Worm (Caenorhabditis elegans) whole organism, L1 larva: Measurements from ENCODE around the gene frm-2.
A peak's percentile ranks its signal among the peaks of the same experiment; 100 is the strongest.

ENCODE experiments used
- C04F5.9 ChIP-seq: sonication (generic microtip); optimal IDR thresholded peaks from 2 replicates; lab custom pipeline; 2016; ENCODE audit warnings: missing genetic modification characterization, missing compliant biosample characterization
- C16A3.4 ChIP-seq: fragments of 150-350 bp; optimal IDR thresholded peaks from 2 replicates; lab custom pipeline; 2014; ENCODE audit warnings: missing biosample characterization, missing genetic modification characterization
- C34B4.2 ChIP-seq: sonication (generic microtip); optimal IDR thresholded peaks from 2 replicates; lab custom pipeline; 2017; ENCODE audit warnings: mild to moderate bottlenecking, missing genetic modification characterization, missing compliant biosample characterization
- F16B12.6 ChIP-seq: fragments of 150-350 bp; optimal IDR thresholded peaks from 2 replicates; lab custom pipeline; 2014; ENCODE audit warnings: missing biosample characterization, missing genetic modification characterization
- alr-1 ChIP-seq: fragments of 200-800 bp; sonication (Bioruptor generic); optimal IDR thresholded peaks from 2 replicates; lab custom pipeline; 2018; ENCODE audit warnings: borderline replicate concordance, mild to moderate bottlenecking, missing genetic modification characterization, missing compliant biosample characterization
- ama-1 ChIP-seq: fragments of 150-350 bp; optimal IDR thresholded peaks from 2 replicates; lab custom pipeline; 2014
- blmp-1 ChIP-seq: fragments of 150-350 bp; optimal IDR thresholded peaks from 2 replicates; lab custom pipeline; 2014; ENCODE audit warnings: missing biosample characterization, missing genetic modification characterization
- ceh-63 ChIP-seq: fragments of 200-800 bp; sonication (Bioruptor generic); optimal IDR thresholded peaks from 2 replicates; lab custom pipeline; 2018; ENCODE audit warnings: mild to moderate bottlenecking, missing genetic modification characterization, missing compliant biosample characterization
- ceh-8 ChIP-seq: fragments of 200-800 bp; sonication (Bioruptor generic); optimal IDR thresholded peaks from 2 replicates; lab custom pipeline; 2018; ENCODE audit warnings: mild to moderate bottlenecking, missing genetic modification characterization, moderate library complexity, missing compliant biosample characterization
- ceh-82 ChIP-seq, 3 experiments: fragments of 150-350 bp in 1 of 3; sonication (generic microtip) in 2 of 3; optimal IDR thresholded peaks; 2 replicates each; lab custom pipeline; 2014 to 2017; ENCODE audit warnings: missing biosample characterization in 3 of 3, missing genetic modification characterization in 3 of 3
- ceh-88 ChIP-seq: fragments of 200-800 bp; sonication (Bioruptor generic); IDR thresholded peaks from 2 replicates; pipeline ENCODE4 v1.3.6; 2022; ENCODE audit warnings: missing genetic modification characterization, missing compliant biosample characterization
- ceh-90 ChIP-seq: sonication (generic microtip); optimal IDR thresholded peaks from 2 replicates; lab custom pipeline; 2016; ENCODE audit warnings: missing genetic modification characterization, missing compliant biosample characterization
- ces-1 ChIP-seq: fragments of 150-350 bp; optimal IDR thresholded peaks from 2 replicates; lab custom pipeline; 2014; ENCODE audit warnings: missing biosample characterization, missing genetic modification reagents, missing genetic modification characterization
- efl-1 ChIP-seq, 4 experiments: fragments of 150-350 bp; optimal IDR thresholded peaks in 3 of 4; peaks in 1 of 4; 1 replicate in 1 of 4; 2 replicates in 3 of 4; lab custom pipeline; 2014; ENCODE audit warnings: missing biosample characterization in 2 of 4, missing genetic modification characterization in 2 of 4, missing genetic modification reagents in 2 of 4
- efl-3 ChIP-seq: fragments of 200-800 bp; sonication (Bioruptor generic); optimal IDR thresholded peaks from 2 replicates; lab custom pipeline; 2018; ENCODE audit warnings: mild to moderate bottlenecking, missing genetic modification characterization, missing compliant biosample characterization
- egl-13 ChIP-seq: sonication (generic microtip); optimal IDR thresholded peaks from 2 replicates; lab custom pipeline; 2016; ENCODE audit warnings: missing genotype, missing genetic modification reagents, missing genetic modification characterization, missing compliant biosample characterization
- ets-5 ChIP-seq: fragments of 200-800 bp; sonication (Bioruptor generic); IDR thresholded peaks from 2 replicates; pipeline ENCODE4 v1.3.6; 2022; ENCODE audit warnings: missing genetic modification characterization, missing compliant biosample characterization
- fos-1 ChIP-seq: fragments of 150-350 bp; optimal IDR thresholded peaks from 2 replicates; lab custom pipeline; 2014; ENCODE audit warnings: missing biosample characterization, missing genetic modification characterization
- grh-1 ChIP-seq: fragments of 200-800 bp; sonication (Bioruptor generic); IDR thresholded peaks from 2 replicates; pipeline ENCODE4 v1.3.6; 2022; ENCODE audit warnings: missing genetic modification reagents, missing genetic modification characterization, missing compliant biosample characterization
- hpl-2 ChIP-seq: fragments of 150-350 bp; optimal IDR thresholded peaks from 2 replicates; lab custom pipeline; 2014; ENCODE audit warnings: missing biosample characterization, missing genetic modification reagents, missing genetic modification characterization
- irx-1 ChIP-seq: sonication (generic microtip); optimal IDR thresholded peaks from 2 replicates; lab custom pipeline; 2016; ENCODE audit warnings: missing genetic modification characterization, missing compliant biosample characterization
- isw-1 ChIP-seq: fragments of 200-800 bp; sonication (Bioruptor generic); IDR thresholded peaks from 2 replicates; pipeline ENCODE4 v1.3.6; 2022; ENCODE audit warnings: missing genetic modification characterization, missing compliant biosample characterization
- jun-1 ChIP-seq: fragments of 150-350 bp; optimal IDR thresholded peaks from 2 replicates; lab custom pipeline; 2014; ENCODE audit warnings: missing biosample characterization, missing genetic modification reagents, missing genetic modification characterization
- lin-13 ChIP-seq: fragments of 150-350 bp; optimal IDR thresholded peaks from 2 replicates; lab custom pipeline; 2014; ENCODE audit warnings: missing biosample characterization, missing genetic modification reagents, missing genetic modification characterization
- lin-15B ChIP-seq: fragments of 150-350 bp; sonication (generic microtip); optimal IDR thresholded peaks from 3 replicates; lab custom pipeline; 2014; ENCODE audit warnings: missing biosample characterization, missing genetic modification characterization
- lin-35 ChIP-seq, 2 experiments: fragments of 150-350 bp; optimal IDR thresholded peaks; 2 replicates each; lab custom pipeline; 2014; ENCODE audit warnings: missing biosample characterization in 2 of 2, missing genetic modification characterization in 2 of 2, missing genetic modification reagents in 2 of 2
- lir-3 ChIP-seq: sonication (generic microtip); optimal IDR thresholded peaks from 2 replicates; lab custom pipeline; 2016; ENCODE audit warnings: mild to moderate bottlenecking, missing genetic modification characterization, moderate library complexity, missing compliant biosample characterization; ENCODE audit not compliant: poor library complexity
- mab-9 ChIP-seq: fragments of 200-800 bp; sonication (Bioruptor generic); IDR thresholded peaks from 2 replicates; pipeline ENCODE4 v1.3.6; 2022; ENCODE audit warnings: missing genetic modification reagents, missing genetic modification characterization, missing compliant biosample characterization
- mdl-1 ChIP-seq, 2 experiments: fragments of 150-350 bp; optimal IDR thresholded peaks; 2 replicates each; lab custom pipeline; 2014 to 2017; ENCODE audit warnings: missing biosample characterization in 2 of 2, missing genetic modification characterization in 2 of 2, inconsistent platforms in 1 of 2
- mef-2 ChIP-seq: fragments of 150-350 bp; optimal IDR thresholded peaks from 2 replicates; lab custom pipeline; 2014; ENCODE audit warnings: missing biosample characterization, missing genetic modification characterization
- nhr-11 ChIP-seq: fragments of 150-350 bp; optimal IDR thresholded peaks from 2 replicates; lab custom pipeline; 2014; ENCODE audit warnings: missing biosample characterization, missing genetic modification characterization
- nhr-12 ChIP-seq: sonication (generic microtip); optimal IDR thresholded peaks from 2 replicates; lab custom pipeline; 2017; ENCODE audit warnings: missing biosample characterization, missing genetic modification characterization
- nhr-19 ChIP-seq: fragments of 200-800 bp; sonication (Bioruptor generic); conservative IDR thresholded peaks from 2 replicates; pipeline ENCODE4 v1.3.6; 2022; ENCODE audit warnings: missing genetic modification characterization, missing compliant biosample characterization
- nhr-20 ChIP-seq: sonication (generic microtip); optimal IDR thresholded peaks from 2 replicates; lab custom pipeline; 2016; ENCODE audit warnings: mild to moderate bottlenecking, missing genetic modification characterization, missing compliant biosample characterization
- nhr-237 ChIP-seq: fragments of 150-350 bp; optimal IDR thresholded peaks from 2 replicates; lab custom pipeline; 2014; ENCODE audit warnings: missing biosample characterization, missing genetic modification characterization
- nhr-76 ChIP-seq: sonication (generic microtip); optimal IDR thresholded peaks from 2 replicates; lab custom pipeline; 2017; ENCODE audit warnings: missing biosample characterization, missing genetic modification characterization
- nhr-77 ChIP-seq: fragments of 150-350 bp; optimal IDR thresholded peaks from 2 replicates; lab custom pipeline; 2014; ENCODE audit warnings: missing biosample characterization, missing genetic modification characterization
- nhr-84 ChIP-seq: sonication (generic microtip); optimal IDR thresholded peaks from 2 replicates; lab custom pipeline; 2017; ENCODE audit warnings: missing biosample characterization, missing genetic modification characterization
- nhr-85 ChIP-seq: sonication (generic microtip); peaks from one replicate; lab custom pipeline; 2016; ENCODE audit warnings: missing genetic modification characterization, inconsistent platforms, missing compliant biosample characterization
- pag-3 ChIP-seq: sonication (generic microtip); optimal IDR thresholded peaks from 2 replicates; lab custom pipeline; 2017; ENCODE audit warnings: missing genetic modification characterization, mild to moderate bottlenecking, missing compliant biosample characterization, antibody characterized with exemption, borderline replicate concordance; ENCODE audit not compliant: insufficient read depth
- rnt-1 ChIP-seq: sonication (generic microtip); optimal IDR thresholded peaks from 2 replicates; lab custom pipeline; 2016; ENCODE audit warnings: mild to moderate bottlenecking, missing genetic modification characterization, moderate library complexity, missing compliant biosample characterization
- skn-1 ChIP-seq: fragments of 150-350 bp; optimal IDR thresholded peaks from 2 replicates; lab custom pipeline; 2014; ENCODE audit warnings: missing biosample characterization, missing genetic modification characterization
- snpc-4 ChIP-seq: fragments of 150-350 bp; optimal IDR thresholded peaks from 2 replicates; lab custom pipeline; 2014; ENCODE audit warnings: missing biosample characterization, missing genetic modification characterization
- snu-23 ChIP-seq: sonication (generic microtip); optimal IDR thresholded peaks from 2 replicates; lab custom pipeline; 2016; ENCODE audit warnings: missing genetic modification characterization, missing compliant biosample characterization
- sox-4 ChIP-seq: sonication (generic microtip); optimal IDR thresholded peaks from 2 replicates; lab custom pipeline; 2016; ENCODE audit warnings: missing genetic modification characterization, missing compliant biosample characterization
- sup-37 ChIP-seq: fragments of 200-800 bp; sonication (Bioruptor generic); optimal IDR thresholded peaks from 2 replicates; lab custom pipeline; 2018; ENCODE audit warnings: mild to moderate bottlenecking, missing genetic modification characterization, missing compliant biosample characterization
- swsn-7 ChIP-seq: sonication (generic microtip); optimal IDR thresholded peaks from 2 replicates; lab custom pipeline; 2016; ENCODE audit warnings: missing genetic modification characterization, missing compliant biosample characterization
- unc-130 ChIP-seq: fragments of 150-350 bp; optimal IDR thresholded peaks from 2 replicates; lab custom pipeline; 2017; ENCODE audit warnings: missing biosample characterization, missing genetic modification characterization, inconsistent platforms
- unc-30 ChIP-seq: sonication (generic microtip); optimal IDR thresholded peaks from 2 replicates; lab custom pipeline; 2017; ENCODE audit warnings: missing biosample characterization, missing genetic modification characterization
- unc-86 ChIP-seq: sonication (generic microtip); optimal IDR thresholded peaks from 2 replicates; lab custom pipeline; 2016; ENCODE audit warnings: missing genetic modification characterization, missing compliant biosample characterization
- unc-98 ChIP-seq: fragments of 200-800 bp; sonication (Bioruptor generic); IDR thresholded peaks from 2 replicates; pipeline ENCODE4 v1.3.6; 2022; ENCODE audit warnings: missing genetic modification characterization, missing compliant biosample characterization
- zag-1 ChIP-seq: fragments of 150-350 bp; optimal IDR thresholded peaks from 2 replicates; lab custom pipeline; 2014; ENCODE audit warnings: missing biosample characterization, missing genetic modification characterization
- zip-4 ChIP-seq: fragments of 200-800 bp; sonication (Bioruptor generic); optimal IDR thresholded peaks from 2 replicates; lab custom pipeline; 2018; ENCODE audit warnings: mild to moderate bottlenecking, missing genetic modification characterization, moderate library complexity, missing compliant biosample characterization
- ztf-4 ChIP-seq: fragments of 150-350 bp; optimal IDR thresholded peaks from 2 replicates; lab custom pipeline; 2014; ENCODE audit warnings: missing biosample characterization, missing genetic modification characterization

Gene frm-2

ce11 chrIII:5940525-5940974 is 41.4 kb downstream of the frm-2 start (continued):
- TF ChIP-seq irx-1 (tag; lab: Kevin White, UChicago) (peak; percentile 21), egl-13 (tag; lab: Kevin White, UChicago) (no peak), lir-3 (tag; lab: Kevin White, UChicago) (peak; percentile 45), ceh-82 (tag; optimal IDR thresholded peaks at IDR 0.05; lab: Kevin White, UChicago) (peak in 1 of 3 experiments; percentile 67), unc-98 (no peak), unc-86 (tag; lab: Kevin White, UChicago) (peak; percentile 29), mdl-1 (tag; optimal IDR thresholded peaks at IDR 0.05; lab: Kevin White, UChicago) (peak in 1 of 2 experiments; percentile 94), swsn-7 (peak; percentile 52), ceh-88 (no peak), mab-9 (GFP tag; lab: Robert Waterston, UW) (no peak), C04F5.9 (no peak), nhr-20 (tag; lab: Kevin White, UChicago) (peak; percentile 59), C34B4.2 (no peak), nhr-84 (tag; lab: Kevin White, UChicago) (no peak), F16B12.6 (tag; lab: Kevin White, UChicago) (peak; percentile 24), snpc-4 (peak; percentile 46), snu-23 (GFP tag; lab: Kevin White, UChicago) (peak; percentile 81), nhr-11 (tag; lab: Kevin White, UChicago) (no peak), lin-35 (GFP tag; optimal IDR thresholded peaks at IDR 0.05; lab: Kevin White, UChicago) (peak; percentile 48 to 75), alr-1 (tag; lab: Kevin White, UChicago) (no peak), sup-37 (GFP tag; lab: Kevin White, UChicago) (no peak), pag-3 (tag; lab: Kevin White, UChicago) (no peak), zip-4 (GFP tag; lab: Kevin White, UChicago) (peak; percentile 56), ama-1 (lab: Kevin White, UChicago) (peak; percentile 94), nhr-77 (tag; lab: Kevin White, UChicago) (peak; percentile 3), mef-2 (tag; lab: Kevin White, UChicago) (peak; percentile 39), unc-30 (tag; lab: Kevin White, UChicago) (no peak), nhr-237 (tag; lab: Kevin White, UChicago) (peak; percentile 14), ets-5 (GFP tag; lab: Robert Waterston, UW) (no peak), sox-4 (tag; lab: Kevin White, UChicago) (no peak), ces-1 (no peak), unc-130 (tag; lab: Kevin White, UChicago) (peak; percentile 87), ceh-90 (tag; lab: Kevin White, UChicago) (no peak), efl-1 (optimal IDR thresholded peaks at IDR 0.05; lab: Kevin White, UChicago) (peak; percentile 26 to 29), efl-1 (GFP tag; optimal IDR thresholded peaks at IDR 0.05 in 1 of 2; lab: Kevin White, UChicago) (peak in 1 of 2 experiments; percentile 78), isw-1 (GFP tag; lab: Robert Waterston, UW) (no peak), blmp-1 (tag; lab: Kevin White, UChicago) (peak; percentile 36), nhr-76 (no peak), ceh-63 (GFP tag; lab: Kevin White, UChicago) (no peak), hpl-2 (no peak), skn-1 (tag; lab: Kevin White, UChicago) (peak; percentile 29), C16A3.4 (tag; lab: Kevin White, UChicago) (peak; percentile 55), jun-1 (tag; lab: Kevin White, UChicago) (peak; percentile 68), rnt-1 (tag; lab: Kevin White, UChicago) (peak; percentile 37), ztf-4 (tag; lab: Kevin White, UChicago) (peak; percentile 27), efl-3 (no peak), nhr-19 (GFP tag; lab: Robert Waterston, UW) (peak; percentile 55), fos-1 (tag; lab: Kevin White, UChicago) (peak; percentile 19), lin-15B (tag; lab: Kevin White, UChicago) (no peak), grh-1 (no peak), nhr-12 (no peak), lin-13 (GFP tag; lab: Kevin White, UChicago) (peak; percentile 60), zag-1 (tag; lab: Kevin White, UChicago) (no peak), nhr-85 (peak; percentile 75), ceh-8 (peak; percentile 15)
